Worm (Caenorhabditis elegans) whole organism, L4 larva: Measurements from ENCODE around the gene F35H10.6.

Source experiments
- F26F4.8 ChIP-seq: fragments of 200-800 bp; sonication (Bioruptor generic); conservative IDR thresholded peaks from 2 replicates; pipeline ENCODE4 v1.3.6; 2022; ENCODE audit warnings: missing genetic modification characterization, missing compliant biosample characterization
- Y75B8A.6 ChIP-seq: fragments of 200-800 bp; sonication (Bioruptor generic); IDR thresholded peaks from 2 replicates; pipeline ENCODE4 v1.3.6; 2022; ENCODE audit warnings: missing genetic modification reagents, missing genetic modification characterization, missing compliant biosample characterization
- aha-1 ChIP-seq: fragments of 150-350 bp; peaks from one replicate; lab custom pipeline; 2014; ENCODE audit warnings: missing biosample characterization, missing genetic modification characterization
- ama-1 ChIP-seq: fragments of 150-350 bp; optimal IDR thresholded peaks from 2 replicates; lab custom pipeline; 2014; ENCODE audit warnings: inconsistent platforms, mixed read lengths
- cey-2 ChIP-seq: sonication (generic microtip); optimal IDR thresholded peaks from 3 replicates; lab custom pipeline; 2017; ENCODE audit warnings: missing genetic modification characterization, mild to moderate bottlenecking, missing compliant biosample characterization, antibody characterized with exemption, borderline replicate concordance; ENCODE audit not compliant: insufficient read depth
- ctbp-1 ChIP-seq: fragments of 200-800 bp; sonication (Bioruptor generic); IDR thresholded peaks from 2 replicates; pipeline ENCODE4 v1.3.6; 2022; ENCODE audit warnings: missing genetic modification reagents, missing genetic modification characterization, missing compliant biosample characterization
- daf-12 ChIP-seq: fragments of 150-350 bp; optimal IDR thresholded peaks from 2 replicates; lab custom pipeline; 2014; ENCODE audit warnings: missing biosample characterization, missing genetic modification reagents, missing genetic modification characterization
- dmd-8 ChIP-seq: fragments of 200-800 bp; sonication (Bioruptor generic); IDR thresholded peaks from 2 replicates; pipeline ENCODE4 v1.3.6; 2022; ENCODE audit warnings: missing genetic modification characterization, missing compliant biosample characterization
- dpl-1 ChIP-seq: fragments of 150-350 bp; optimal IDR thresholded peaks from 2 replicates; lab custom pipeline; 2014; ENCODE audit warnings: missing biosample characterization, missing genetic modification reagents, missing genetic modification characterization
- duxl-1 ChIP-seq: sonication (generic microtip); optimal IDR thresholded peaks from 2 replicates; lab custom pipeline; 2016; ENCODE audit warnings: mild to moderate bottlenecking, missing genetic modification characterization, moderate library complexity, missing compliant biosample characterization; ENCODE audit not compliant: poor library complexity
- dve-1 ChIP-seq: sonication (generic microtip); optimal IDR thresholded peaks from 2 replicates; lab custom pipeline; 2017; ENCODE audit warnings: antibody characterized with exemption, mild to moderate bottlenecking, missing genetic modification characterization, missing compliant biosample characterization; ENCODE audit not compliant: insufficient read depth
- egl-43 ChIP-seq: fragments of 200-800 bp; sonication (Bioruptor generic); IDR thresholded peaks from 2 replicates; pipeline ENCODE4 v1.3.6; 2022; ENCODE audit warnings: missing genetic modification reagents, missing genetic modification characterization, missing compliant biosample characterization
- hlh-11 ChIP-seq: fragments of 200-800 bp; sonication (Bioruptor generic); optimal IDR thresholded peaks from 2 replicates; lab custom pipeline; 2018; ENCODE audit warnings: mild to moderate bottlenecking, missing genetic modification characterization, missing compliant biosample characterization
- lin-1 ChIP-seq: fragments of 200-800 bp; sonication (Bioruptor generic); IDR thresholded peaks from 2 replicates; pipeline ENCODE4 v1.3.6; 2022; ENCODE audit warnings: missing genetic modification reagents, missing genetic modification characterization, missing compliant biosample characterization
- lin-38 ChIP-seq: fragments of 200-800 bp; sonication (Bioruptor generic); IDR thresholded peaks from 2 replicates; pipeline ENCODE4 v1.3.6; 2022; ENCODE audit warnings: missing genetic modification reagents, missing genetic modification characterization, missing compliant biosample characterization
- madf-9 ChIP-seq: fragments of 200-800 bp; sonication (Bioruptor generic); conservative IDR thresholded peaks from 2 replicates; pipeline ENCODE4 v1.3.6; 2022; ENCODE audit warnings: missing genetic modification reagents, missing genetic modification characterization, missing compliant biosample characterization
- mdt-29 ChIP-seq: fragments of 200-800 bp; sonication (Bioruptor generic); IDR thresholded peaks from 2 replicates; pipeline ENCODE4 v1.3.6; 2022; ENCODE audit warnings: missing genetic modification reagents, missing genetic modification characterization, missing compliant biosample characterization
- nhr-102 ChIP-seq: sonication (generic microtip); optimal IDR thresholded peaks from 2 replicates; lab custom pipeline; 2016; ENCODE audit warnings: mild to moderate bottlenecking, missing genetic modification characterization, moderate library complexity, missing compliant biosample characterization
- nhr-25 ChIP-seq: sonication (generic microtip); optimal IDR thresholded peaks from 2 replicates; lab custom pipeline; 2017; ENCODE audit warnings: missing genetic modification characterization, mild to moderate bottlenecking, missing compliant biosample characterization, antibody characterized with exemption, moderate library complexity, borderline replicate concordance; ENCODE audit not compliant: insufficient read depth
- nhr-77 ChIP-seq: fragments of 150-350 bp; optimal IDR thresholded peaks from 2 replicates; lab custom pipeline; 2014; ENCODE audit warnings: missing biosample characterization, missing genetic modification characterization
- pha-4 ChIP-seq, 2 experiments: fragments of 150-350 bp in 1 of 2; fragments of 200-800 bp in 1 of 2; sonication (Bioruptor generic) in 1 of 2; IDR thresholded peaks in 1 of 2; optimal IDR thresholded peaks in 1 of 2; 2 replicates each; pipeline versions ENCODE4 v1.3.6 to Lab custom; 2014 to 2022; ENCODE audit warnings: missing genetic modification characterization in 2 of 2, missing genetic modification reagents in 2 of 2, missing biosample characterization in 1 of 2, missing compliant biosample characterization in 1 of 2
- pqm-1 ChIP-seq: sonication (generic microtip); optimal IDR thresholded peaks from 2 replicates; lab custom pipeline; 2017; ENCODE audit warnings: missing biosample characterization, missing genetic modification characterization
- rbr-2 ChIP-seq: sonication (generic microtip); optimal IDR thresholded peaks from 2 replicates; lab custom pipeline; 2016; ENCODE audit warnings: missing genotype, missing genetic modification characterization, missing compliant biosample characterization
- sdz-12 ChIP-seq: fragments of 200-800 bp; sonication (Bioruptor generic); optimal IDR thresholded peaks from 2 replicates; lab custom pipeline; 2018; ENCODE audit warnings: mild to moderate bottlenecking, missing genetic modification characterization, missing compliant biosample characterization
- set-16 ChIP-seq: fragments of 200-800 bp; sonication (Bioruptor generic); IDR thresholded peaks from 2 replicates; pipeline ENCODE4 v1.3.6; 2022; ENCODE audit warnings: missing genetic modification reagents, missing genetic modification characterization, missing compliant biosample characterization
- skn-1 ChIP-seq: fragments of 150-350 bp; optimal IDR thresholded peaks from 2 replicates; lab custom pipeline; 2014; ENCODE audit warnings: missing biosample characterization, missing genetic modification characterization
- snpc-4 ChIP-seq: fragments of 150-350 bp; optimal IDR thresholded peaks from 2 replicates; lab custom pipeline; 2014; ENCODE audit warnings: missing biosample characterization, missing genetic modification characterization
- spr-1 ChIP-seq: sonication (generic microtip); optimal IDR thresholded peaks from 2 replicates; lab custom pipeline; 2016; ENCODE audit warnings: mild to moderate bottlenecking, missing genetic modification characterization, missing compliant biosample characterization
- tra-1 ChIP-seq: fragments of 200-800 bp; sonication (Bioruptor generic); IDR thresholded peaks from 2 replicates; pipeline ENCODE4 v1.3.6; 2022; ENCODE audit warnings: missing genetic modification reagents, missing genetic modification characterization, missing compliant biosample characterization
- unc-130 ChIP-seq: sonication (generic microtip); optimal IDR thresholded peaks from 2 replicates; lab custom pipeline; 2016; ENCODE audit warnings: missing genetic modification reagents, missing genetic modification characterization, missing compliant biosample characterization
- unc-39 ChIP-seq: sonication (generic microtip); optimal IDR thresholded peaks from 2 replicates; lab custom pipeline; 2017; ENCODE audit warnings: missing biosample characterization, missing genetic modification characterization
- zag-1 ChIP-seq: fragments of 150-350 bp; optimal IDR thresholded peaks from 2 replicates; lab custom pipeline; 2014; ENCODE audit warnings: missing biosample characterization, missing genetic modification characterization
- zfp-2 ChIP-seq: sonication (generic microtip); optimal IDR thresholded peaks from 2 replicates; lab custom pipeline; 2016; ENCODE audit warnings: mild to moderate bottlenecking, missing genetic modification characterization, missing compliant biosample characterization
- zip-2 ChIP-seq: fragments of 150-350 bp; optimal IDR thresholded peaks from 2 replicates; lab custom pipeline; 2014; ENCODE audit warnings: missing biosample characterization, missing genetic modification characterization
- ztf-11 ChIP-seq: fragments of 150-350 bp; optimal IDR thresholded peaks from 2 replicates; lab custom pipeline; 2014; ENCODE audit warnings: missing biosample characterization, missing genetic modification characterization

The F35H10.6 gene

DNA sequence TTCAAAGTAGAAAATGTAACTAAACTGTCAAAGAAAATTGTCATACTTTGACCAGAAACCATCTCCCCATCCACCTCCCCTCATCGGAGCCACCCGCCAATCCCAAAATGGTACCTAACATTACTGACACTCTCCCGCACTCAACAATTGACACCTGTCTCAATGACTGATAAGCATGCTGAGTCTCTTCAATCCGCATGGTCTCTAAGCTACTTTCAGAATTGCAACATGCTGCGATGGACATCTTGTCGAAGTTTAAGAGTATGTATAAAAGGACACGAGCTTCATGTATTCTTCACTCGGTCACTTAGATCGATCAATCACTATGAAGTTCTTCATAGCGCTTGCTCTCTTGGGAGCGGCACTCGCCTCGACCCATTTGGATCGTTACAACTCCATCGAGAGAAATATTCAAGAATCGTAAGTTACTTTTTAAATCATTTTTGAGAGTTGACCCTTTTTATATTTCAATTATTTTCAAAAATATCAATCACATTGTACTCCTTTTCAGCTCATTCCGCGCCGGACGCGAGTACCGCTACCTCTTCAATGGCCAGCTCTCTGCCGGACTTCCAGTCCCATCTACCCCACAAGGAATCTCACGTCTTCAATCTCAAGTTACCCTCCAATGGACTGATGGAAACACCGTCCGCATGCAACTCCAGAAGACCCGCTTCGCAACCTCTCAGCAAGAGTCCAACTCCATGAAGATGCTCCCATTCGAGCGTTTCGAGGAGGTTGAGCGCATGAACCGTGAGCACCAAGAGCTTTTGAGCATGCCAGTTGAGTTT, 38.7 kb upstream of the F35H10.6 start, which contains the start of gene vit-6 (continued):
- no peak for TF ChIP-seq nhr-25 (tag; lab: Kevin White, UChicago)
- no peak for TF ChIP-seq cey-2 (tag; lab: Kevin White, UChicago)
- TF ChIP-seq ama-1 (lab: Kevin White, UChicago) = peak; percentile 36
- TF ChIP-seq madf-9 (GFP tag; lab: Robert Waterston, UW) = no peak
- 0 out of 2 replicates have a peak, but pooled peaks have one; percentile 10 for TF ChIP-seq dmd-8
- TF ChIP-seq unc-39 (tag; lab: Kevin White, UChicago) = no peak
- TF ChIP-seq spr-1 (tag; lab: Kevin White, UChicago) = no peak
- TF ChIP-seq zfp-2 (tag; lab: Kevin White, UChicago) = no peak
- no peak for TF ChIP-seq sdz-12 (GFP tag; lab: Kevin White, UChicago)
- no peak for TF ChIP-seq unc-130 (GFP tag; lab: Kevin White, UChicago)
- TF ChIP-seq pha-4 (GFP tag; IDR thresholded peaks at IDR 0.05; lab: Robert Waterston, UW) = 0 out of 2 replicates have a peak, but pooled peaks have one; percentile 41
- TF ChIP-seq pha-4 (tag; optimal IDR thresholded peaks at IDR 0.05; lab: Kevin White, UChicago) = no peak
- peak; percentile 59; the same call in 1 of the 2 replicates for TF ChIP-seq egl-43 (GFP tag; lab: Robert Waterston, UW)
- 0 out of 2 replicates have a peak, but pooled peaks have one; percentile 14 for TF ChIP-seq ctbp-1 (GFP tag; lab: Robert Waterston, UW)
- peak; percentile 62; the same call in 1 of the 2 replicates for TF ChIP-seq tra-1
- peak; percentile 34; the same call in 1 of the 2 replicates for TF ChIP-seq mdt-29 (GFP tag; lab: Robert Waterston, UW)
- no peak for TF ChIP-seq nhr-77 (tag; lab: Kevin White, UChicago)
- TF ChIP-seq aha-1 (tag; lab: Kevin White, UChicago) = peak; percentile 21
- no peak for TF ChIP-seq pqm-1 (tag; lab: Kevin White, UChicago)
- peak; percentile 15 for TF ChIP-seq dve-1 (tag; lab: Kevin White, UChicago)
- no peak for TF ChIP-seq snpc-4 (tag; lab: Kevin White, UChicago)
- TF ChIP-seq set-16 (GFP tag; lab: Robert Waterston, UW) = peak; percentile 69
- TF ChIP-seq lin-1 (GFP tag; lab: Robert Waterston, UW) = no peak
- TF ChIP-seq F26F4.8 (GFP tag; lab: Robert Waterston, UW) = no peak
- TF ChIP-seq hlh-11 = peak; percentile 44

DNA sequence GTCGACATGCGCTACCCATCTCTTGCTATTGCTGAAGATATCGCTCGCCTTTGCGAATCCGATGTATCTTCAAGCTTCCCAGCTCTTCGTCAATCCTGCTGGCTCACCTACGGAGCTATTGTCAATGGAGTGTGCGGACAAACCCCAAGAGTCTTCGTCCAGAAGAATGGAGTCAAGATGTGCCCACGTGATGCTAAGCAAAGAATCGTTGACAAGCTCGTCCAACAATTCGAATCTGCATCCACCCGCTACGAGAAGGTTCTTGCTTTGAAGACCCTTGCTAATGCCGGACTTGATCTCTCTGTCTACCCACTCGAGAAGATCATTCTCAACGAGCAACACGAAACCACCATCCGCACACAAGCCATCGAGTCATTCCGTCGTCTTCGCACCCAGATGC, 37.1 kb upstream of the F35H10.6 start:
- no peak for TF ChIP-seq Y75B8A.6 (GFP tag; lab: Robert Waterston, UW)
- TF ChIP-seq duxl-1 (tag; lab: Kevin White, UChicago) = no peak
- no peak for TF ChIP-seq daf-12
- no peak for TF ChIP-seq rbr-2 (tag; lab: Kevin White, UChicago)
- peak; percentile 3; the same call in 1 of the 2 replicates for TF ChIP-seq lin-38 (GFP tag; lab: Robert Waterston, UW)
- peak; percentile 45 for TF ChIP-seq aha-1 (tag; lab: Kevin White, UChicago)
- TF ChIP-seq ztf-11 (tag; lab: Kevin White, UChicago) = no peak
- no peak for TF ChIP-seq skn-1 (tag; lab: Kevin White, UChicago)
- TF ChIP-seq zag-1 (tag; lab: Kevin White, UChicago) = no peak
- TF ChIP-seq nhr-102 (tag; lab: Kevin White, UChicago) = no peak
- no peak for TF ChIP-seq lin-1 (GFP tag; lab: Robert Waterston, UW)
- 0 out of 2 replicates have a peak, but pooled peaks have one; percentile 19 for TF ChIP-seq mdt-29 (GFP tag; lab: Robert Waterston, UW)
- no peak for TF ChIP-seq zip-2 (tag; lab: Kevin White, UChicago)
- TF ChIP-seq dpl-1 = no peak
- no peak for TF ChIP-seq nhr-77 (tag; lab: Kevin White, UChicago)
